Worm (Caenorhabditis elegans): ENCODE measurements around the gene nrde-2.

nrde-2 gene

DNA sequence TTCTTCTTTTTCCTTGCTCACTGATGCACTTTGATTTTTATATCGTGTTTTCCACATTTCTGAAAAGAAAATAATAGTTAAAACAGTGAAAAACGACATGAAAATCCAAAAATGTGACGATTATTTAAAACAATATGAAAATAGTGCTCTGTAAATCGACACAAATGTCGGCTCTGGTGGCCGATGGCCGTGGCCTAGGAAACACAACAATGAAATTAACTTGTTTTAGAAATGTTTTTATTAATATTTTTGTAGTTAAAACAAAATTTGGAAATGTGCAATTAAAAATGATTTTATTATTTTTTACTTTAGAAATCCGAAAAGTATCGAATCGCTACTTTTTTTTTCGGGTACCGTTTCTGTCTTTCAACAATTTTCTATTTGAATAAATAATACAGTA, 46.7 kb downstream of the nrde-2 start, which contains the start of gene arv-1:
Gene arv-1, minus strand, starts transcription at position 65 of the 400 bp plus-strand sequence.
- TF ChIP-seq lsy-2 (tag; optimal IDR thresholded peaks at IDR 0.05) (peak in 1 of 2 experiments; percentile 91), pqm-1 (tag; optimal IDR thresholded peaks at IDR 0.05) (peak; percentile 7), mxl-2 (GFP tag; conservative IDR thresholded peaks at IDR 0.05) (no peak), daf-19 (GFP tag; conservative IDR thresholded peaks at IDR 0.05) (0 out of 2 replicates have a peak, but pooled peaks have one; percentile 29), hlh-30 (tag; optimal IDR thresholded peaks at IDR 0.05; ENCODE audit: insufficient read depth) (peak; percentile 28), nhr-102 (tag; optimal IDR thresholded peaks at IDR 0.05) (peak; percentile 24), mep-1 (tag; optimal IDR thresholded peaks at IDR 0.05) (peak; percentile 38), fos-1 (tag; optimal IDR thresholded peaks at IDR 0.05) (no peak), jun-1 (tag; optimal IDR thresholded peaks at IDR 0.05) (no peak), nhr-6 (tag; optimal IDR thresholded peaks at IDR 0.05) (peak; percentile 43), egl-27 (tag; optimal IDR thresholded peaks at IDR 0.05) (no peak), F37D6.2 (tag; optimal IDR thresholded peaks at IDR 0.05) (no peak), rbr-2 (tag; optimal IDR thresholded peaks at IDR 0.05) (peak; percentile 40), nhr-48 (tag; optimal IDR thresholded peaks at IDR 0.05) (peak; percentile 2), dmd-6 (GFP tag; IDR thresholded peaks at IDR 0.05) (peak; percentile 30; the same call in 1 of the 2 replicates), unc-130 (GFP tag; optimal IDR thresholded peaks at IDR 0.05) (peak; percentile 56), zag-1 (tag; optimal IDR thresholded peaks at IDR 0.05) (no peak), T20F7.1 (GFP tag; optimal IDR thresholded peaks at IDR 0.05) (peak; percentile 74), R02D3.7 (tag; optimal IDR thresholded peaks at IDR 0.05) (peak; percentile 19), nhr-77 (tag; optimal IDR thresholded peaks at IDR 0.05) (peak; percentile 16), T26A8.4 (GFP tag; IDR thresholded peaks at IDR 0.05) (peak; percentile 52; the same call in 1 of the 2 replicates), dve-1 (tag; optimal IDR thresholded peaks at IDR 0.05; ENCODE audit: insufficient read depth) (peak; percentile 57), mes-2 (tag; optimal IDR thresholded peaks at IDR 0.05; ENCODE audit: poor library complexity, severe bottlenecking) (peak; percentile 97), dpl-1 (GFP tag; optimal IDR thresholded peaks at IDR 0.05) (peak; percentile 59), hif-1 (tag; optimal IDR thresholded peaks at IDR 0.05) (peak in 1 of 2 experiments; percentile 68), lin-38 (GFP tag; IDR thresholded peaks at IDR 0.05) (peak; percentile 58), ceh-20 (GFP tag; IDR thresholded peaks at IDR 0.05) (no peak), nhr-25 (tag; optimal IDR thresholded peaks at IDR 0.05; ENCODE audit: borderline replicate concordance, insufficient read depth) (no peak), saeg-2 (GFP tag; IDR thresholded peaks at IDR 0.05) (no peak), ztf-7 (tag; optimal IDR thresholded peaks at IDR 0.05) (no peak), daf-16 (GFP tag; optimal IDR thresholded peaks at IDR 0.05) (no peak), daf-16 (tag; optimal IDR thresholded peaks at IDR 0.05) (peak; percentile 31), nhr-28 (tag; optimal IDR thresholded peaks at IDR 0.05) (peak; percentile 72), attf-4 (tag; optimal IDR thresholded peaks at IDR 0.05) (no peak), nhr-11 (tag; optimal IDR thresholded peaks at IDR 0.05) (peak; percentile 52), spr-1 (tag; optimal IDR thresholded peaks at IDR 0.05) (no peak), aha-1 (tag) (peak; percentile 30)

DNA sequence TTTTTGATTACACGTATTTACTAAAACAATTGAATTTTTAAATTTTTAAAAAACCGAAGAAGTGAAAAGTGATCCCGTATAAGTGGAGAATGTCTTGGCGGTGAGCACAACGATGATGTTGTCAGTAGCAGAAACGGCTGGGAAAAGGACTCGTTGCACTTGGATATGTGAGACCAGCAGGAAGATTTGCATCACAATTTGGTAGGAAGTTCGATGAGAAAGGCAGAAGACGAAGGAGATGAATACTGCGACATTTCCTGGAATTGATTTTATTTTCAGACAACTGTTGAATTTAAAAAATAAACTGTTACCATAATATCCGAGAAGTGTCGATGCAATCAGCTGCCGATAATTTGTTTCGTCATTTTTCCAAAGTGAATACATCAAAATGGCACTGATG, 47.5 kb downstream of the nrde-2 start, which contains the start of gene R05H5.4:
Gene R05H5.4, minus strand, starts transcription at position 101 of the 400 bp plus-strand sequence.
- TF ChIP-seq zfp-2 (tag; optimal IDR thresholded peaks at IDR 0.05) (no peak), cey-2 (tag; optimal IDR thresholded peaks at IDR 0.05; ENCODE audit: borderline replicate concordance, insufficient read depth) (no peak), aly-2 (tag; optimal IDR thresholded peaks at IDR 0.05) (no peak), vab-7 (GFP tag; IDR thresholded peaks at IDR 0.05) (no peak), hlh-11 (tag; optimal IDR thresholded peaks at IDR 0.05) (no peak), unc-39 (tag; optimal IDR thresholded peaks at IDR 0.05) (no peak), nhr-77 (tag; optimal IDR thresholded peaks at IDR 0.05) (no peak), nhr-41 (GFP tag; IDR thresholded peaks at IDR 0.05) (no peak), pha-4 (GFP tag; IDR thresholded peaks at IDR 0.05) (no peak), pha-4 (tag; optimal IDR thresholded peaks at IDR 0.05) (no peak), lsy-2 (tag; optimal IDR thresholded peaks at IDR 0.05) (no peak), mxl-2 (GFP tag; conservative IDR thresholded peaks at IDR 0.05) (no peak), egl-27 (tag; optimal IDR thresholded peaks at IDR 0.05) (no peak), mdl-1 (tag; optimal IDR thresholded peaks at IDR 0.05) (no peak), madf-9 (GFP tag; conservative IDR thresholded peaks at IDR 0.05) (no peak), ctbp-1 (GFP tag; IDR thresholded peaks at IDR 0.05) (no peak)

Measured in whole organism, L4 larva.